Worm (Caenorhabditis elegans) whole organism, early embryonic: ENCODE data around the gene dtmk-1.

Experiments
- B0310.2 ChIP-seq: sonication (generic microtip); optimal IDR thresholded peaks from 2 replicates; lab custom pipeline; 2016; ENCODE audit warnings: mild to moderate bottlenecking, missing genetic modification characterization, missing compliant biosample characterization
- aly-1 ChIP-seq: sonication (generic microtip); optimal IDR thresholded peaks from 2 replicates; lab custom pipeline; 2016; ENCODE audit warnings: missing genetic modification characterization, missing compliant biosample characterization
- ama-1 ChIP-seq: fragments of 150-350 bp; optimal IDR thresholded peaks from 2 replicates; lab custom pipeline; 2014
- ceh-13 ChIP-seq: fragments of 200-800 bp; sonication (Bioruptor generic); optimal IDR thresholded peaks from 2 replicates; lab custom pipeline; 2018; ENCODE audit warnings: mild to moderate bottlenecking, missing genetic modification characterization, missing compliant biosample characterization
- ceh-36 ChIP-seq: sonication (generic microtip); optimal IDR thresholded peaks from 2 replicates; lab custom pipeline; 2016; ENCODE audit warnings: missing genetic modification characterization, inconsistent platforms, missing compliant biosample characterization
- ets-7 ChIP-seq: sonication (generic microtip); optimal IDR thresholded peaks from 2 replicates; lab custom pipeline; 2016; ENCODE audit warnings: missing genotype, missing genetic modification characterization, missing compliant biosample characterization
- hmbx-1 ChIP-seq: sonication (generic microtip); optimal IDR thresholded peaks from 2 replicates; lab custom pipeline; 2016; ENCODE audit warnings: mild to moderate bottlenecking, missing genetic modification characterization, missing compliant biosample characterization
- hmg-4 ChIP-seq: fragments of 200-800 bp; sonication (Bioruptor generic); optimal IDR thresholded peaks from 2 replicates; lab custom pipeline; 2018; ENCODE audit warnings: mild to moderate bottlenecking, missing genetic modification characterization, missing compliant biosample characterization
- hnd-1 ChIP-seq: sonication (generic microtip); optimal IDR thresholded peaks from 2 replicates; lab custom pipeline; 2016; ENCODE audit warnings: missing genetic modification characterization, missing compliant biosample characterization
- pes-1 ChIP-seq: fragments of 200-800 bp; sonication (Bioruptor generic); IDR thresholded peaks from 2 replicates; pipeline ENCODE4 v1.3.6; 2022; ENCODE audit warnings: missing genetic modification reagents, missing genetic modification characterization, missing compliant biosample characterization
- scrt-1 ChIP-seq: fragments of 200-800 bp; sonication (Bioruptor generic); IDR thresholded peaks from 2 replicates; pipeline ENCODE4 v1.3.6; 2022; ENCODE audit warnings: missing genetic modification characterization, missing compliant biosample characterization
- sea-1 ChIP-seq: fragments of 200-800 bp; sonication (Bioruptor generic); conservative IDR thresholded peaks from 2 replicates; pipeline ENCODE4 v1.3.6; 2022; ENCODE audit warnings: missing genetic modification characterization, missing compliant biosample characterization
- tbx-37 ChIP-seq: fragments of 200-800 bp; sonication (Bioruptor generic); conservative IDR thresholded peaks from 2 replicates; pipeline ENCODE4 v1.3.6; 2022; ENCODE audit warnings: missing genetic modification reagents, missing genetic modification characterization, missing compliant biosample characterization

DNA sequence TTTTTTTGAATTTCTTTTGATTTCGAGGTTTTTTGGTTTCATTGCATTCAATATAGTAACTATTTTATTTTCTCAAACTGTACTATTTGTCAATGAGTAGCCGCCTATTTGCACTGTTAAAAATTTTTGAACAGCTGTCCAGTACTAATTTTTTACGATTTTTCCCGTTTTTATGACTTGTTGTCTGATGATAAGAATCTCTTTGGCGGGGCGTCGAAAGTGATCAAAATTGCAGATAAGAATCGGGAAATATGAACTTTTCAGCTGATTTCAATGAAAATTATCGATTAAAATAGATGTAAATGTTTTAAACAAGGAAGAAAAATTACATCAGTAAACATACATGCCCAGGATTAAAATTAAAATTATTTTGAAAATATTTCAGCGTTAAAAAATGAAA, 7.3 kb upstream of the dtmk-1 start:
- TF ChIP-seq ama-1 (lab: Kevin White, UChicago) (no peak), tbx-37 (GFP tag; lab: Robert Waterston, UW) (no peak), aly-1 (no peak), sea-1 (GFP tag; lab: Robert Waterston, UW) (no peak), ceh-36 (tag; lab: Kevin White, UChicago) (no peak), hmg-4 (GFP tag; lab: Kevin White, UChicago) (no peak), hmbx-1 (tag; lab: Kevin White, UChicago) (no peak), pes-1 (no peak), ceh-13 (GFP tag; lab: Kevin White, UChicago) (no peak), hnd-1 (tag; lab: Kevin White, UChicago) (no peak), scrt-1 (GFP tag; lab: Robert Waterston, UW) (no peak), ets-7 (tag; lab: Kevin White, UChicago) (no peak), B0310.2 (tag; lab: Kevin White, UChicago) (no peak)
